Fruit fly (Drosophila melanogaster): ENCODE measurements around the gene CG17026.
A peak's percentile ranks its signal among the peaks of the same experiment; 100 is the strongest.

The CG17026 gene

dm6 chr3L:16010176-16010575 is 35.0 kb downstream of the CG17026 start (continued):
- TF ChIP-seq ara (GFP tag; IDR thresholded peaks at IDR 0.05) (no peak), CG2678 (tag; optimal IDR thresholded peaks at IDR 0.05) (peak; percentile 1), CG10147 (GFP tag; optimal IDR thresholded peaks at IDR 0.05) (no peak), CG8765 (GFP tag; IDR thresholded peaks at IDR 0.05) (no peak), amos (GFP tag; IDR thresholded peaks at IDR 0.05; ENCODE audit: partially characterized antibody) (no peak), CG7271 (tag; optimal IDR thresholded peaks at IDR 0.05) (no peak), CG10462 (GFP tag; optimal IDR thresholded peaks at IDR 0.05) (no peak), CG1233 (GFP tag; optimal IDR thresholded peaks at IDR 0.05) (peak; percentile 4), caup (GFP tag; optimal IDR thresholded peaks at IDR 0.05; ENCODE audit: severe bottlenecking) (no peak), Hmr (GFP tag; optimal IDR thresholded peaks at IDR 0.05) (no peak), fd3F (GFP tag; optimal IDR thresholded peaks at IDR 0.05) (no peak), Eip74EF (GFP tag; optimal IDR thresholded peaks at IDR 0.05) (no peak), aop (GFP tag; IDR thresholded peaks at IDR 0.05) (no peak), ATbp (GFP tag; optimal IDR thresholded peaks at IDR 0.05) (peak; percentile 33), dati (GFP tag; IDR thresholded peaks at IDR 0.05) (no peak), bigmax (GFP tag; optimal IDR thresholded peaks at IDR 0.05) (no peak), Mes4 (GFP tag; optimal IDR thresholded peaks at IDR 0.05) (no peak), org-1 (GFP tag; optimal IDR thresholded peaks at IDR 0.05) (no peak), CG15601 (tag; optimal IDR thresholded peaks at IDR 0.05) (peak; percentile 12), Sox100B (GFP tag; optimal IDR thresholded peaks at IDR 0.05) (peak; percentile 44), ap (GFP tag; IDR thresholded peaks at IDR 0.05) (no peak), CG5953 (GFP tag; IDR thresholded peaks at IDR 0.05) (no peak), Hey (tag; optimal IDR thresholded peaks at IDR 0.05) (no peak), fd64A (GFP tag; optimal IDR thresholded peaks at IDR 0.05) (peak; percentile 24), H15 (GFP tag; IDR thresholded peaks at IDR 0.05) (no peak), Dad (GFP tag; optimal IDR thresholded peaks at IDR 0.05) (no peak), ham (GFP tag; IDR thresholded peaks at IDR 0.05) (no peak), Stat92E (GFP tag; optimal IDR thresholded peaks at IDR 0.05) (no peak), Blimp-1 (GFP tag; optimal IDR thresholded peaks at IDR 0.05) (peak; percentile 24), CG33557 (GFP tag; optimal IDR thresholded peaks at IDR 0.05) (no peak), CG11093 (GFP tag; IDR thresholded peaks at IDR 0.05) (no peak), CG6791 (GFP tag; IDR thresholded peaks at IDR 0.05; ENCODE audit: partially characterized antibody) (no peak), da (GFP tag; optimal IDR thresholded peaks at IDR 0.05) (no peak), CG8359 (GFP tag; optimal IDR thresholded peaks at IDR 0.05; ENCODE audit: borderline replicate concordance) (no peak), CG17568 (GFP tag; optimal IDR thresholded peaks at IDR 0.05) (no peak), tap (tag; optimal IDR thresholded peaks at IDR 0.05) (no peak), CG3281 (GFP tag; optimal IDR thresholded peaks at IDR 0.05) (no peak), run (tag; optimal IDR thresholded peaks at IDR 0.05) (no peak), CG11504 (tag; optimal IDR thresholded peaks at IDR 0.05) (peak; percentile 5), sens (GFP tag) (peak; percentile 70), Asciz (GFP tag; optimal IDR thresholded peaks at IDR 0.05) (peak; percentile 46)

Measured in whole organism, embryonic.